Comparison of ENCODE assay signal across 1 fruit fly cellular context in the genomic region with DNA sequence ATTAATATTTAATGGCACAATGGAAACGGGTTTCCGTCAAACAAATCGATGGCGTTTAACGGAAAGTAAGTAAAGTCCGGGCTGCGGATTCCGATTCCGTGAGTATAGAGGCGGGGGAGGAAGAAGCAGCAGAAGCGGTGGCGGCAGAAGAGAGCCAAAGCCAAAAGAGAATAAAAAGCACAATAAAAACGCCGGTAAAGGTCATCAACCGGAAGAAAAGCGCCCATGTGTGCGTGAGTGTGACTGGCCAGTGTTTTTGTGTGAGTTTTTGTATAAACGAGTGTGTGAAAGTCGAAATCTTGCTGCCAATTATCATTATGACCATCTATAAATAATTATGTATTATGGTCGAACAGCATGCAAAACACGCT.
TF ChIP-seq lines count a peak whose summit lies in the region.

No protein-coding gene starts in this region.

TF ChIP-seq in whole organism, embryonic, 481 proteins besides CTCF, POLR2A, EP300 and RAD21 (continued from another document):
- TF ChIP-seq cg (GFP tag; optimal IDR thresholded peaks at IDR 0.05; lab: Kevin White, UChicago) (peak; percentile 73), vvl (GFP tag; IDR thresholded peaks at IDR 0.05; lab: Robert Waterston, UW) (no peak), CG8359 (GFP tag; optimal IDR thresholded peaks at IDR 0.05; lab: Kevin White, UChicago; ENCODE audit: borderline replicate concordance) (no peak), CG1602 (GFP tag; optimal IDR thresholded peaks at IDR 0.05; lab: Kevin White, UChicago) (no peak)
